Fruit fly (Drosophila melanogaster) whole organism, embryonic: ENCODE results near the gene Syt12.

Experiments
- Bdp1 ChIP-seq: fragments of 200-800 bp; sonication (Bioruptor generic); optimal IDR thresholded peaks from 3 replicates; lab custom pipeline; 2016; ENCODE audit warnings: missing biosample characterization, missing genetic modification characterization
- CG1024 ChIP-seq: fragments of 200-800 bp; sonication (Bioruptor generic); IDR thresholded peaks from 2 replicates; pipeline ENCODE4 v1.3.6; 2022; ENCODE audit warnings: missing biosample characterization, missing genetic modification characterization
- CG12391 ChIP-seq: fragments of 200-800 bp; sonication (Bioruptor generic); optimal IDR thresholded peaks from 3 replicates; lab custom pipeline; 2018; ENCODE audit warnings: missing biosample characterization, mild to moderate bottlenecking, missing genetic modification characterization, moderate library complexity
- CG13296 ChIP-seq: fragments of 200-800 bp; sonication (Bioruptor generic); optimal IDR thresholded peaks from 3 replicates; lab custom pipeline; 2018; ENCODE audit warnings: missing biosample characterization, mild to moderate bottlenecking, missing genetic modification characterization
- CG15011 ChIP-seq: fragments of 200-800 bp; sonication (Bioruptor generic); optimal IDR thresholded peaks from 3 replicates; lab custom pipeline; 2018; ENCODE audit warnings: missing biosample characterization, mild to moderate bottlenecking, missing genetic modification characterization
- CG15073 ChIP-seq: fragments of 200-800 bp; sonication (Bioruptor generic); optimal IDR thresholded peaks from 2 replicates; lab custom pipeline; 2016; ENCODE audit warnings: missing biosample characterization, missing genetic modification characterization
- CG1603 ChIP-seq: fragments of 200-800 bp; sonication (Bioruptor generic); optimal IDR thresholded peaks from 2 replicates; lab custom pipeline; 2019; ENCODE audit warnings: missing biosample characterization, mild to moderate bottlenecking, missing genetic modification characterization, moderate library complexity
- CG17328 ChIP-seq: fragments of 200-800 bp; sonication (Bioruptor generic); IDR thresholded peaks from 2 replicates; pipeline ENCODE4 v1.3.6; 2022; ENCODE audit warnings: missing biosample characterization, missing genetic modification characterization
- CG18599 ChIP-seq: fragments of 200-800 bp; sonication (Bioruptor generic); optimal IDR thresholded peaks from 3 replicates; lab custom pipeline; 2017; ENCODE audit warnings: missing biosample characterization, missing genetic modification characterization, mild to moderate bottlenecking, moderate library complexity, missing genetic modification reagents
- CG18764 ChIP-seq: fragments of 200-800 bp; sonication (Bioruptor generic); optimal IDR thresholded peaks from 3 replicates; lab custom pipeline; 2016; ENCODE audit warnings: missing biosample characterization, missing genetic modification characterization
- CG30403 ChIP-seq: fragments of 200-800 bp; sonication (Bioruptor generic); optimal IDR thresholded peaks from 3 replicates; lab custom pipeline; 2016; ENCODE audit warnings: missing biosample characterization, missing genetic modification characterization
- CG32532 ChIP-seq: fragments of 200-800 bp; sonication (Bioruptor generic); IDR thresholded peaks from 2 replicates; pipeline ENCODE4 v1.3.6; 2022; ENCODE audit warnings: missing biosample characterization, missing genetic modification characterization
- CG34224 ChIP-seq: fragments of 200-800 bp; sonication (Bioruptor generic); IDR thresholded peaks from 3 replicates; pipeline ENCODE4 v1.3.6; 2022; ENCODE audit warnings: missing biosample characterization, missing genetic modification characterization; ENCODE audit not compliant: partially characterized antibody
- CG6689 ChIP-seq: fragments of 200-800 bp; sonication (Bioruptor generic); IDR thresholded peaks from 2 replicates; pipeline ENCODE4 v1.3.6; 2022; ENCODE audit warnings: missing biosample characterization, missing genetic modification characterization
- CG6791 ChIP-seq: fragments of 200-800 bp; sonication (Bioruptor generic); IDR thresholded peaks from 3 replicates; pipeline ENCODE4 v1.3.6; 2022; ENCODE audit warnings: missing biosample characterization, missing genetic modification characterization; ENCODE audit not compliant: partially characterized antibody
- CG7786 ChIP-seq: fragments of 200-800 bp; sonication (Bioruptor generic); optimal IDR thresholded peaks from 2 replicates; lab custom pipeline; 2016; ENCODE audit warnings: missing biosample characterization, missing genetic modification characterization
- CG8388 ChIP-seq: fragments of 200-800 bp; sonication (Bioruptor generic); optimal IDR thresholded peaks from 2 replicates; lab custom pipeline; 2019; ENCODE audit warnings: missing biosample characterization, mild to moderate bottlenecking, missing genetic modification characterization, moderate library complexity
- CG8924 ChIP-seq: fragments of 200-800 bp; optimal IDR thresholded peaks from 3 replicates; lab custom pipeline; 2019; ENCODE audit warnings: missing biosample characterization, mild to moderate bottlenecking, missing genetic modification characterization, moderate library complexity
- D ChIP-seq, 2 experiments: fragments of 200-800 bp in 1 of 2; fragments of >200 bp in 1 of 2; sonication (Bioruptor generic) in 1 of 2; optimal IDR thresholded peaks; 2 replicates in 1 of 2; 3 replicates in 1 of 2; lab custom pipeline; 2017; ENCODE audit warnings: mild to moderate bottlenecking in 1 of 2, missing biosample characterization in 1 of 2, missing genetic modification characterization in 1 of 2, missing genetic modification reagents in 1 of 2
- GATAe ChIP-seq: fragments of 200-800 bp; sonication (Bioruptor generic); conservative IDR thresholded peaks from 2 replicates; pipeline ENCODE4 v1.3.6; 2022; ENCODE audit warnings: missing biosample characterization, missing genetic modification characterization
- HHEX ChIP-seq: fragments of 200-800 bp; sonication (Bioruptor generic); optimal IDR thresholded peaks from 3 replicates; lab custom pipeline; 2017; ENCODE audit warnings: missing biosample characterization, mild to moderate bottlenecking, missing genetic modification characterization, missing genetic modification reagents
- Hr3 ChIP-seq: fragments of 200-800 bp; sonication (Bioruptor generic); optimal IDR thresholded peaks from 3 replicates; lab custom pipeline; 2016; ENCODE audit warnings: missing biosample characterization, missing genetic modification characterization
- Hsf ChIP-seq: fragments of 200-800 bp; sonication (Bioruptor generic); optimal IDR thresholded peaks from 3 replicates; lab custom pipeline; 2016; ENCODE audit warnings: missing biosample characterization, missing genetic modification characterization
- Kr ChIP-seq: fragments of 200-800 bp; sonication (Bioruptor generic); optimal IDR thresholded peaks from 2 replicates; lab custom pipeline; 2017; ENCODE audit warnings: missing biosample characterization, mild to moderate bottlenecking, missing genetic modification characterization
- Stat92E ChIP-seq, 3 experiments: fragments of >200 bp in 2 of 3; fragments of 200-800 bp in 1 of 3; sonication (Bioruptor generic) in 1 of 3; optimal IDR thresholded peaks; 2 replicates each; lab custom pipeline; 2017 to 2019; ENCODE audit warnings: missing biosample characterization in 3 of 3, missing genetic modification characterization in 3 of 3, mild to moderate bottlenecking in 1 of 3, moderate library complexity in 1 of 3
- Trl ChIP-seq, 3 experiments: fragments of >200 bp in 2 of 3; fragments of 200-800 bp in 1 of 3; sonication (Bioruptor generic) in 1 of 3; optimal IDR thresholded peaks; 2 replicates in 1 of 3; 3 replicates in 2 of 3; lab custom pipeline; 2016 to 2017; ENCODE audit warnings: missing biosample characterization in 1 of 3, missing genetic modification characterization in 1 of 3
- ase ChIP-seq: fragments of 200-800 bp; sonication (Bioruptor generic); IDR thresholded peaks from 3 replicates; pipeline ENCODE4 v1.3.6; 2022; ENCODE audit warnings: missing biosample characterization, missing genetic modification characterization
- ato ChIP-seq: fragments of 200-800 bp; sonication (Bioruptor generic); IDR thresholded peaks from 2 replicates; pipeline ENCODE4 v1.3.6; 2022; ENCODE audit warnings: missing biosample characterization, missing genetic modification characterization; ENCODE audit not compliant: partially characterized antibody
- bbx ChIP-seq: fragments of 200-800 bp; sonication (Bioruptor generic); IDR thresholded peaks from 2 replicates; pipeline ENCODE4 v1.3.6; 2022; ENCODE audit warnings: missing biosample characterization, missing genetic modification characterization; ENCODE audit not compliant: partially characterized antibody
- dpn ChIP-seq, 2 experiments: fragments of 200-800 bp; sonication (Bioruptor generic); optimal IDR thresholded peaks; 3 replicates each; lab custom pipeline; 2016; ENCODE audit warnings: missing biosample characterization in 2 of 2, missing genetic modification characterization in 2 of 2
- eve ChIP-seq, 2 experiments: fragments of >200 bp; optimal IDR thresholded peaks; 2 replicates each; lab custom pipeline; 2017; ENCODE audit warnings: missing biosample characterization in 2 of 2, missing genetic modification characterization in 2 of 2
- ewg ChIP-seq: fragments of 200-800 bp; sonication (Bioruptor generic); optimal IDR thresholded peaks from 3 replicates; lab custom pipeline; 2017; ENCODE audit warnings: mild to moderate bottlenecking, missing biosample characterization, missing genetic modification reagents, missing genetic modification characterization
- exex ChIP-seq: fragments of 200-800 bp; sonication (Bioruptor generic); optimal IDR thresholded peaks from 4 replicates; lab custom pipeline; 2018; ENCODE audit warnings: missing biosample characterization, mild to moderate bottlenecking, missing genetic modification characterization, moderate library complexity
- gem ChIP-seq: fragments of 200-800 bp; sonication (Bioruptor generic); optimal IDR thresholded peaks from 2 replicates; lab custom pipeline; 2019; ENCODE audit warnings: missing biosample characterization, mild to moderate bottlenecking, missing genetic modification characterization, moderate library complexity
- hkb ChIP-seq, 2 experiments: fragments of 200-800 bp in 1 of 2; fragments of >200 bp in 1 of 2; sonication (Bioruptor generic) in 1 of 2; IDR thresholded peaks in 1 of 2; optimal IDR thresholded peaks in 1 of 2; 2 replicates each; pipeline versions ENCODE4 v1.3.6 to Lab custom; 2017 to 2022; ENCODE audit warnings: missing biosample characterization in 1 of 2, missing genetic modification characterization in 1 of 2
- insv ChIP-seq, 2 experiments: fragments of 200-800 bp; sonication (Bioruptor generic); optimal IDR thresholded peaks; 3 replicates each; lab custom pipeline; 2016 to 2018; ENCODE audit warnings: missing biosample characterization in 2 of 2, missing genetic modification characterization in 2 of 2
- lmd ChIP-seq: fragments of 200-800 bp; sonication (Bioruptor generic); IDR thresholded peaks from 2 replicates; pipeline ENCODE4 v1.3.6; 2022; ENCODE audit warnings: missing biosample characterization, missing genetic modification characterization
- nom ChIP-seq: fragments of 200-800 bp; sonication (Bioruptor generic); optimal IDR thresholded peaks from 2 replicates; lab custom pipeline; 2017; ENCODE audit warnings: missing biosample characterization, missing genetic modification characterization, mild to moderate bottlenecking, moderate library complexity, missing genetic modification reagents
- odd ChIP-seq: fragments of 200-800 bp; sonication (Bioruptor generic); optimal IDR thresholded peaks from 2 replicates; lab custom pipeline; 2017; ENCODE audit warnings: missing biosample characterization, mild to moderate bottlenecking, missing genetic modification characterization
- pho ChIP-seq: fragments of 200-800 bp; sonication (Bioruptor generic); optimal IDR thresholded peaks from 2 replicates; lab custom pipeline; 2016; ENCODE audit warnings: missing biosample characterization, missing genetic modification characterization
- pzg ChIP-seq: fragments of 200-800 bp; sonication (Bioruptor generic); optimal IDR thresholded peaks from 3 replicates; lab custom pipeline; 2018; ENCODE audit warnings: missing biosample characterization, mild to moderate bottlenecking, missing genetic modification characterization, moderate library complexity
- rib ChIP-seq: fragments of 200-800 bp; sonication (Bioruptor generic); IDR thresholded peaks from 2 replicates; pipeline ENCODE4 v1.3.6; 2022; ENCODE audit warnings: missing biosample characterization, missing genetic modification characterization
- run ChIP-seq: fragments of 200-800 bp; sonication (Bioruptor generic); optimal IDR thresholded peaks from 3 replicates; lab custom pipeline; 2018; ENCODE audit warnings: missing biosample characterization, mild to moderate bottlenecking, missing genetic modification characterization
- salm ChIP-seq: fragments of 200-800 bp; sonication (Bioruptor generic); optimal IDR thresholded peaks from 2 replicates; lab custom pipeline; 2018; ENCODE audit warnings: missing biosample characterization, mild to moderate bottlenecking, missing genetic modification characterization
- sens ChIP-seq: fragments of 200-800 bp; sonication (Bioruptor generic); peaks from one replicate; lab custom pipeline; 2016; ENCODE audit warnings: missing biosample characterization, missing genetic modification characterization
- slbo ChIP-seq: fragments of 200-800 bp; sonication (Bioruptor generic); IDR thresholded peaks from 2 replicates; pipeline ENCODE4 v1.3.6; 2022; ENCODE audit warnings: missing biosample characterization, missing genetic modification characterization
- so ChIP-seq: fragments of 200-800 bp; sonication (Bioruptor generic); IDR thresholded peaks from 3 replicates; pipeline ENCODE4 v1.3.6; 2022; ENCODE audit warnings: missing biosample characterization, missing genetic modification characterization
- tio ChIP-seq: fragments of 200-800 bp; sonication (Bioruptor generic); optimal IDR thresholded peaks from 2 replicates; lab custom pipeline; 2017; ENCODE audit warnings: missing biosample characterization, missing genetic modification characterization, inconsistent platforms

The Syt12 gene

dm6 chrX:13376520-13376919, 17.5 kb downstream of the Syt12 start (continued):
- TF ChIP-seq CG6791 (no peak), CG8388 (GFP tag; lab: Kevin White, UChicago) (peak; percentile 12), eve (GFP tag; optimal IDR thresholded peaks at IDR 0.05; lab: Kevin White, UChicago) (peak in 1 of 2 experiments; percentile 18), CG1603 (peak; percentile 3), ase (GFP tag; lab: Robert Waterston, UW) (no peak), CG17328 (no peak), salm (tag; lab: Kevin White, UChicago) (no peak), GATAe (GFP tag; lab: Robert Waterston, UW) (no peak), Stat92E (GFP tag; optimal IDR thresholded peaks at IDR 0.05; lab: Kevin White, UChicago) (no peak), CG18764 (no peak), slbo (GFP tag; lab: Robert Waterston, UW) (peak; percentile 46; the same call in 1 of the 2 replicates), bbx (GFP tag; lab: Robert Waterston, UW) (no peak), Hsf (GFP tag; lab: Kevin White, UChicago) (no peak), insv (GFP tag; optimal IDR thresholded peaks at IDR 0.05; lab: Kevin White, UChicago) (no peak), nom (GFP tag; lab: Kevin White, UChicago) (peak; percentile 26), hkb (optimal IDR thresholded peaks at IDR 0.05; lab: Kevin White, UChicago) (no peak), hkb (GFP tag; IDR thresholded peaks at IDR 0.05; lab: Robert Waterston, UW) (peak; percentile 25; the same call in 1 of the 2 replicates), rib (GFP tag; lab: Robert Waterston, UW) (no peak), CG30403 (peak; percentile 16), CG1024 (GFP tag; lab: Robert Waterston, UW) (no peak), pho (peak; percentile 15), Bdp1 (GFP tag; lab: Kevin White, UChicago) (no peak), Trl (optimal IDR thresholded peaks at IDR 0.05; lab: Kevin White, UChicago) (no peak), Trl (GFP tag; optimal IDR thresholded peaks at IDR 0.05; lab: Kevin White, UChicago) (peak; percentile 21), dpn (GFP tag; optimal IDR thresholded peaks at IDR 0.05; lab: Kevin White, UChicago) (no peak), so (0 out of 3 replicates have a peak, but pooled peaks have one; percentile 15), CG12391 (tag; lab: Kevin White, UChicago) (no peak), CG8924 (tag; lab: Kevin White, UChicago) (peak; percentile 20), D (optimal IDR thresholded peaks at IDR 0.05; lab: Kevin White, UChicago) (no peak), D (GFP tag; optimal IDR thresholded peaks at IDR 0.05; lab: Kevin White, UChicago) (no peak), ato (GFP tag; lab: Robert Waterston, UW) (no peak), lmd (peak; percentile 24; the same call in 1 of the 2 replicates), odd (GFP tag; lab: Kevin White, UChicago) (no peak), sens (GFP tag; lab: Kevin White, UChicago) (peak; percentile 63), run (tag; lab: Kevin White, UChicago) (no peak), CG6689 (GFP tag; lab: Robert Waterston, UW) (0 out of 2 replicates have a peak, but pooled peaks have one; percentile 10), CG7786 (GFP tag; lab: Kevin White, UChicago) (peak; percentile 19), Hr3 (GFP tag; lab: Kevin White, UChicago) (no peak), Kr (GFP tag; lab: Kevin White, UChicago) (no peak), tio (GFP tag; lab: Kevin White, UChicago) (no peak), gem (tag; lab: Kevin White, UChicago) (peak; percentile 47), exex (peak; percentile 69), HHEX (GFP tag; lab: Kevin White, UChicago) (peak; percentile 27), CG15073 (no peak), CG13296 (no peak), pzg (no peak), CG32532 (GFP tag; lab: Robert Waterston, UW) (no peak; the same call in 1 of the 2 replicates), CG34224 (GFP tag; lab: Robert Waterston, UW) (no peak), ewg (GFP tag; lab: Kevin White, UChicago) (no peak), CG15011 (GFP tag; lab: Kevin White, UChicago) (peak; percentile 6), CG18599 (peak; percentile 67)
